Fruit fly (Drosophila melanogaster) whole organism, embryonic: ENCODE data around the gene CG43886.

ENCODE experiments used
- ATbp ChIP-seq: fragments of 200-800 bp; sonication (Bioruptor generic); optimal IDR thresholded peaks from 2 replicates; lab custom pipeline; 2017; ENCODE audit warnings: missing biosample characterization, mild to moderate bottlenecking, missing genetic modification characterization, missing genetic modification reagents
- Bgb ChIP-seq: fragments of 200-800 bp; sonication (Bioruptor generic); IDR thresholded peaks from 2 replicates; pipeline ENCODE4 v1.3.6; 2022; ENCODE audit warnings: missing biosample characterization, missing genetic modification characterization; ENCODE audit not compliant: partially characterized antibody
- CG10654 ChIP-seq: fragments of 200-800 bp; sonication (Bioruptor generic); optimal IDR thresholded peaks from 2 replicates; lab custom pipeline; 2016; ENCODE audit warnings: missing biosample characterization, missing genetic modification characterization
- CG12104 ChIP-seq: fragments of 200-800 bp; sonication (Bioruptor generic); optimal IDR thresholded peaks from 3 replicates; lab custom pipeline; 2016; ENCODE audit warnings: missing biosample characterization, missing genetic modification characterization
- CG13123 ChIP-seq: fragments of 200-800 bp; sonication (Bioruptor generic); optimal IDR thresholded peaks from 2 replicates; lab custom pipeline; 2016; ENCODE audit warnings: missing biosample characterization, missing genetic modification characterization
- CG14667 ChIP-seq: fragments of 200-800 bp; sonication (Bioruptor generic); IDR thresholded peaks from 2 replicates; pipeline ENCODE4 v1.3.6; 2022; ENCODE audit warnings: missing biosample characterization, missing genetic modification characterization
- CG15269 ChIP-seq: fragments of 200-800 bp; sonication (Bioruptor generic); optimal IDR thresholded peaks from 2 replicates; lab custom pipeline; 2018; ENCODE audit warnings: missing biosample characterization, mild to moderate bottlenecking, missing genetic modification characterization, moderate library complexity
- CG1603 ChIP-seq: fragments of 200-800 bp; sonication (Bioruptor generic); optimal IDR thresholded peaks from 2 replicates; lab custom pipeline; 2019; ENCODE audit warnings: missing biosample characterization, mild to moderate bottlenecking, missing genetic modification characterization, moderate library complexity
- CG16815 ChIP-seq: fragments of 200-800 bp; sonication (Bioruptor generic); optimal IDR thresholded peaks from 3 replicates; lab custom pipeline; 2017; ENCODE audit warnings: missing biosample characterization, mild to moderate bottlenecking, missing genetic modification characterization
- CG2116 ChIP-seq: fragments of 200-800 bp; sonication (Bioruptor generic); optimal IDR thresholded peaks from 3 replicates; lab custom pipeline; 2018; ENCODE audit warnings: missing biosample characterization, mild to moderate bottlenecking, missing genetic modification characterization
- CG2712 ChIP-seq: fragments of 200-800 bp; optimal IDR thresholded peaks from 3 replicates; lab custom pipeline; 2019; ENCODE audit warnings: missing biosample characterization, mild to moderate bottlenecking, missing genetic modification characterization, moderate library complexity
- CG32532 ChIP-seq: fragments of 200-800 bp; sonication (Bioruptor generic); IDR thresholded peaks from 2 replicates; pipeline ENCODE4 v1.3.6; 2022; ENCODE audit warnings: missing biosample characterization, missing genetic modification characterization
- CG7372 ChIP-seq: fragments of 200-800 bp; sonication (Bioruptor generic); IDR thresholded peaks from 2 replicates; pipeline ENCODE4 v1.3.6; 2022; ENCODE audit warnings: missing biosample characterization, missing genetic modification characterization
- CG7963 ChIP-seq: fragments of 200-800 bp; sonication (Bioruptor generic); IDR thresholded peaks from 3 replicates; pipeline ENCODE4 v1.3.6; 2022; ENCODE audit warnings: missing biosample characterization, missing genetic modification characterization; ENCODE audit not compliant: partially characterized antibody
- CG8388 ChIP-seq: fragments of 200-800 bp; sonication (Bioruptor generic); optimal IDR thresholded peaks from 2 replicates; lab custom pipeline; 2019; ENCODE audit warnings: missing biosample characterization, mild to moderate bottlenecking, missing genetic modification characterization, moderate library complexity
- CG9932 ChIP-seq: fragments of 200-800 bp; sonication (Bioruptor generic); IDR thresholded peaks from 2 replicates; pipeline ENCODE4 v1.3.6; 2022; ENCODE audit warnings: missing biosample characterization, missing genetic modification characterization
- CoRest ChIP-seq: fragments of 200-800 bp; sonication (Bioruptor generic); optimal IDR thresholded peaks from 3 replicates; lab custom pipeline; 2018; ENCODE audit warnings: missing biosample characterization, mild to moderate bottlenecking, missing genetic modification characterization, moderate library complexity
- Fer2 ChIP-seq: fragments of 200-800 bp; sonication (Bioruptor generic); optimal IDR thresholded peaks from 2 replicates; lab custom pipeline; 2018; ENCODE audit warnings: missing biosample characterization, mild to moderate bottlenecking, missing genetic modification characterization, moderate library complexity
- H15 ChIP-seq: fragments of 200-800 bp; sonication (Bioruptor generic); IDR thresholded peaks from 3 replicates; pipeline ENCODE4 v1.3.6; 2022; ENCODE audit warnings: missing biosample characterization, missing genetic modification characterization
- H2.0 ChIP-seq: fragments of 200-800 bp; sonication (Bioruptor generic); IDR thresholded peaks from 2 replicates; pipeline ENCODE4 v1.3.6; 2022; ENCODE audit warnings: missing biosample characterization, missing genetic modification characterization
- Lpt ChIP-seq: fragments of >200 bp; optimal IDR thresholded peaks from 2 replicates; lab custom pipeline; 2018; ENCODE audit warnings: missing biosample characterization, missing genetic modification characterization
- Med ChIP-seq: fragments of 200-800 bp; sonication (Bioruptor generic); peaks from one replicate; lab custom pipeline; 2016; ENCODE audit warnings: missing biosample characterization, missing genetic modification characterization, mild to moderate bottlenecking, inconsistent platforms, moderate library complexity
- Mrtf ChIP-seq: fragments of 200-800 bp; sonication (Bioruptor generic); IDR thresholded peaks from 3 replicates; pipeline ENCODE4 v1.3.6; 2022; ENCODE audit warnings: missing biosample characterization, missing genetic modification characterization
- Ravus ChIP-seq: fragments of 200-800 bp; sonication (Bioruptor generic); IDR thresholded peaks from 2 replicates; pipeline ENCODE4 v1.3.6; 2022; ENCODE audit warnings: missing biosample characterization, missing genetic modification characterization
- Sox100B ChIP-seq: fragments of 200-800 bp; sonication (Bioruptor generic); optimal IDR thresholded peaks from 3 replicates; lab custom pipeline; 2018; ENCODE audit warnings: missing biosample characterization, mild to moderate bottlenecking, missing genetic modification characterization
- Stat92E ChIP-seq, 3 experiments: fragments of >200 bp in 2 of 3; fragments of 200-800 bp in 1 of 3; sonication (Bioruptor generic) in 1 of 3; optimal IDR thresholded peaks; 2 replicates each; lab custom pipeline; 2017 to 2019; ENCODE audit warnings: missing biosample characterization in 3 of 3, missing genetic modification characterization in 3 of 3, mild to moderate bottlenecking in 1 of 3, moderate library complexity in 1 of 3
- YL-1 ChIP-seq: fragments of 200-800 bp; sonication (Bioruptor generic); optimal IDR thresholded peaks from 3 replicates; lab custom pipeline; 2017; ENCODE audit warnings: missing biosample characterization, mild to moderate bottlenecking, missing genetic modification characterization
- ac ChIP-seq: fragments of 200-800 bp; sonication (Bioruptor generic); optimal IDR thresholded peaks from 3 replicates; lab custom pipeline; 2017; ENCODE audit warnings: missing biosample characterization, mild to moderate bottlenecking, missing genetic modification characterization
- btn ChIP-seq: fragments of 200-800 bp; sonication (Bioruptor generic); optimal IDR thresholded peaks from 2 replicates; lab custom pipeline; 2016; ENCODE audit warnings: missing biosample characterization, missing genetic modification characterization
- crol ChIP-seq: fragments of 200-800 bp; sonication (Bioruptor generic); IDR thresholded peaks from 2 replicates; pipeline ENCODE4 v1.3.6; 2022; ENCODE audit warnings: missing biosample characterization, missing genetic modification characterization
- crp ChIP-seq, 2 experiments: fragments of 200-800 bp; sonication (Bioruptor generic); optimal IDR thresholded peaks; 2 replicates in 1 of 2; 3 replicates in 1 of 2; lab custom pipeline; 2017; ENCODE audit warnings: missing biosample characterization in 2 of 2, missing genetic modification characterization in 2 of 2, mild to moderate bottlenecking in 1 of 2, moderate library complexity in 1 of 2
- cwo ChIP-seq: fragments of 200-800 bp; sonication (Bioruptor generic); optimal IDR thresholded peaks from 3 replicates; lab custom pipeline; 2017; ENCODE audit warnings: missing biosample characterization, missing genetic modification characterization, mild to moderate bottlenecking, moderate library complexity, missing genetic modification reagents
- dimm ChIP-seq: fragments of 200-800 bp; sonication (Bioruptor generic); IDR thresholded peaks from 2 replicates; pipeline ENCODE4 v1.3.6; 2022; ENCODE audit warnings: missing biosample characterization, missing genetic modification characterization
- emc ChIP-seq: fragments of 200-800 bp; sonication (Bioruptor generic); optimal IDR thresholded peaks from 2 replicates; lab custom pipeline; 2016; ENCODE audit warnings: missing biosample characterization, missing genetic modification characterization
- gsb ChIP-seq: fragments of 200-800 bp; sonication (Bioruptor generic); IDR thresholded peaks from 2 replicates; pipeline ENCODE4 v1.3.6; 2022; ENCODE audit warnings: missing biosample characterization, missing genetic modification characterization
- her ChIP-seq: fragments of 200-800 bp; sonication (Bioruptor generic); optimal IDR thresholded peaks from 2 replicates; lab custom pipeline; 2016; ENCODE audit warnings: missing biosample characterization, missing genetic modification characterization
- hth ChIP-seq: fragments of >200 bp; optimal IDR thresholded peaks from 2 replicates; lab custom pipeline; 2017; ENCODE audit warnings: inconsistent platforms
- nmo ChIP-seq: fragments of 200-800 bp; sonication (Bioruptor generic); optimal IDR thresholded peaks from 2 replicates; lab custom pipeline; 2018; ENCODE audit warnings: missing biosample characterization, mild to moderate bottlenecking, missing genetic modification characterization, moderate library complexity
- pfk ChIP-seq: fragments of 200-800 bp; sonication (Bioruptor generic); optimal IDR thresholded peaks from 2 replicates; lab custom pipeline; 2018; ENCODE audit warnings: missing biosample characterization, mild to moderate bottlenecking, missing genetic modification characterization, moderate library complexity
- pita ChIP-seq: fragments of 200-800 bp; sonication (Bioruptor generic); optimal IDR thresholded peaks from 2 replicates; lab custom pipeline; 2017; ENCODE audit warnings: missing biosample characterization, mild to moderate bottlenecking, missing genetic modification characterization
- pnt ChIP-seq: fragments of 200-800 bp; sonication (Bioruptor generic); optimal IDR thresholded peaks from 3 replicates; lab custom pipeline; 2016; ENCODE audit warnings: missing biosample characterization, missing genetic modification characterization
- pzg ChIP-seq: fragments of 200-800 bp; sonication (Bioruptor generic); optimal IDR thresholded peaks from 3 replicates; lab custom pipeline; 2018; ENCODE audit warnings: missing biosample characterization, mild to moderate bottlenecking, missing genetic modification characterization, moderate library complexity
- sens ChIP-seq: fragments of 200-800 bp; sonication (Bioruptor generic); peaks from one replicate; lab custom pipeline; 2016; ENCODE audit warnings: missing biosample characterization, missing genetic modification characterization
- sna ChIP-seq: fragments of 200-800 bp; sonication (Bioruptor generic); IDR thresholded peaks from 2 replicates; pipeline ENCODE4 v1.3.6; 2022; ENCODE audit warnings: missing biosample characterization, missing genetic modification characterization; ENCODE audit not compliant: partially characterized antibody
- tin ChIP-seq: fragments of 200-800 bp; sonication (Bioruptor generic); optimal IDR thresholded peaks from 3 replicates; lab custom pipeline; 2016; ENCODE audit warnings: missing biosample characterization, missing genetic modification characterization
- trem ChIP-seq: fragments of 200-800 bp; optimal IDR thresholded peaks from 3 replicates; lab custom pipeline; 2019; ENCODE audit warnings: missing biosample characterization, mild to moderate bottlenecking, missing genetic modification characterization, moderate library complexity
- usp ChIP-seq: fragments of >200 bp; optimal IDR thresholded peaks from 2 replicates; lab custom pipeline; 2017; ENCODE audit warnings: missing biosample characterization, missing genetic modification characterization
- zfh2 ChIP-seq: fragments of 200-800 bp; sonication (Bioruptor generic); optimal IDR thresholded peaks from 2 replicates; lab custom pipeline; 2016; ENCODE audit warnings: missing biosample characterization, missing genetic modification characterization

Gene CG43886

dm6 chr3L:8177795-8178564 is 18.4 kb upstream of the CG43886 start, which contains the start of gene Nmt (continued):
- TF ChIP-seq YL-1 (GFP tag; lab: Kevin White, UChicago) (peak; percentile 25), sna (GFP tag; lab: Robert Waterston, UW) (peak; percentile 75), hth (lab: Kevin White, UChicago) (no peak), CG14667 (GFP tag; lab: Robert Waterston, UW) (peak; percentile 36; the same call in 1 of the 2 replicates), Stat92E (GFP tag; optimal IDR thresholded peaks at IDR 0.05; lab: Kevin White, UChicago) (no peak), CG9932 (peak; percentile 72), CG13123 (GFP tag; lab: Kevin White, UChicago) (no peak), CG12104 (no peak)

- TF ChIP-seq Bgb (GFP tag; lab: Robert Waterston, UW) (peak; percentile 39; the same call in 1 of the 2 replicates), CG7963 (no peak), Lpt (no peak), nmo (GFP tag; lab: Kevin White, UChicago) (peak; percentile 42), emc (GFP tag; lab: Kevin White, UChicago) (no peak), usp (GFP tag; lab: Kevin White, UChicago) (no peak), CG2712 (tag; lab: Kevin White, UChicago) (no peak), crp (GFP tag; optimal IDR thresholded peaks at IDR 0.05; lab: Kevin White, UChicago) (peak; percentile 19 to 80), cwo (GFP tag; lab: Kevin White, UChicago) (no peak), gsb (GFP tag; lab: Robert Waterston, UW) (no peak), pfk (GFP tag; lab: Kevin White, UChicago) (no peak), pnt (GFP tag; lab: Kevin White, UChicago) (no peak), H15 (no peak), Fer2 (tag; lab: Kevin White, UChicago) (no peak), Ravus (GFP tag; lab: Robert Waterston, UW) (no peak), dimm (no peak), CG16815 (GFP tag; lab: Kevin White, UChicago) (no peak), crol (GFP tag; lab: Robert Waterston, UW) (no peak), Sox100B (GFP tag; lab: Kevin White, UChicago) (no peak), CG15269 (tag; lab: Kevin White, UChicago) (no peak), trem (peak; percentile 36), her (no peak), ac (peak; percentile 13), ATbp (no peak), H2.0 (GFP tag; lab: Robert Waterston, UW) (no peak), pzg (GFP tag; lab: Kevin White, UChicago) (peak; percentile 81), CoRest (tag; lab: Kevin White, UChicago) (peak; percentile 35), CG8388 (GFP tag; lab: Kevin White, UChicago) (no peak), btn (no peak), CG7372 (GFP tag; lab: Robert Waterston, UW) (no peak), Mrtf (GFP tag; lab: Robert Waterston, UW) (no peak), CG10654 (no peak), CG2116 (peak; percentile 40), CG1603 (tag; lab: Kevin White, UChicago) (no peak), sens (GFP tag; lab: Kevin White, UChicago) (peak; percentile 77), Med (no peak), CG9932 (0 out of 2 replicates have a peak, but pooled peaks have one; percentile 24), CG32532 (GFP tag; lab: Robert Waterston, UW) (no peak), zfh2 (GFP tag; lab: Kevin White, UChicago) (peak; percentile 10), tin (GFP tag; lab: Kevin White, UChicago) (peak; percentile 25), pita (no peak)
Measured at dm6 chr3L:8175818-8176217, 16.2 kb upstream of the CG43886 start, which contains the start of gene RecQ4. RecQ4 (minus strand) TSS chr3L:8175978.
